Fruit fly (Drosophila melanogaster) whole organism, embryonic: ENCODE results near the gene Scamp.

Source experiments
- BtbVII ChIP-seq: fragments of 200-800 bp; sonication (Bioruptor generic); optimal IDR thresholded peaks from 3 replicates; lab custom pipeline; 2017; ENCODE audit warnings: missing biosample characterization, mild to moderate bottlenecking, missing genetic modification characterization
- CG10543 ChIP-seq: fragments of 200-800 bp; sonication (Bioruptor generic); optimal IDR thresholded peaks from 3 replicates; lab custom pipeline; 2017; ENCODE audit warnings: missing biosample characterization, mild to moderate bottlenecking, missing genetic modification characterization, moderate library complexity
- CG12155 ChIP-seq: fragments of 200-800 bp; sonication (Bioruptor generic); optimal IDR thresholded peaks from 3 replicates; lab custom pipeline; 2016; ENCODE audit warnings: missing biosample characterization, missing genetic modification characterization
- CG14441 ChIP-seq: fragments of 200-800 bp; sonication (Bioruptor generic); IDR thresholded peaks from 2 replicates; pipeline ENCODE4 v1.3.6; 2022; ENCODE audit warnings: missing biosample characterization, missing genetic modification characterization
- CG15011 ChIP-seq: fragments of 200-800 bp; sonication (Bioruptor generic); optimal IDR thresholded peaks from 3 replicates; lab custom pipeline; 2018; ENCODE audit warnings: missing biosample characterization, mild to moderate bottlenecking, missing genetic modification characterization
- CG15479 ChIP-seq: fragments of 200-800 bp; sonication (Bioruptor generic); optimal IDR thresholded peaks from 3 replicates; lab custom pipeline; 2019; ENCODE audit warnings: missing biosample characterization, mild to moderate bottlenecking, missing genetic modification characterization, moderate library complexity
- CG17359 ChIP-seq: fragments of 200-800 bp; sonication (Bioruptor generic); optimal IDR thresholded peaks from 3 replicates; lab custom pipeline; 2018; ENCODE audit warnings: missing biosample characterization, mild to moderate bottlenecking, missing genetic modification characterization, moderate library complexity
- CG17612 ChIP-seq: fragments of 200-800 bp; sonication (Bioruptor generic); IDR thresholded peaks from 2 replicates; pipeline ENCODE4 v1.3.6; 2022; ENCODE audit warnings: missing biosample characterization, missing genetic modification characterization
- CG17802 ChIP-seq: fragments of 200-800 bp; sonication (Bioruptor generic); optimal IDR thresholded peaks from 2 replicates; lab custom pipeline; 2018; ENCODE audit warnings: missing biosample characterization, mild to moderate bottlenecking, missing genetic modification characterization, moderate library complexity
- CG34224 ChIP-seq: fragments of 200-800 bp; sonication (Bioruptor generic); IDR thresholded peaks from 3 replicates; pipeline ENCODE4 v1.3.6; 2022; ENCODE audit warnings: missing biosample characterization, missing genetic modification characterization; ENCODE audit not compliant: partially characterized antibody
- CG3726 ChIP-seq: fragments of 200-800 bp; sonication (Bioruptor generic); IDR thresholded peaks from 3 replicates; pipeline ENCODE4, ENCODE4 v1.3.6; 2022; ENCODE audit warnings: missing biosample characterization, missing genetic modification characterization
- CG5245 ChIP-seq: fragments of 200-800 bp; sonication (Bioruptor generic); optimal IDR thresholded peaks from 3 replicates; lab custom pipeline; 2016; ENCODE audit warnings: missing biosample characterization, missing genetic modification characterization
- CG6683 ChIP-seq: fragments of 200-800 bp; sonication (Bioruptor generic); optimal IDR thresholded peaks from 2 replicates; lab custom pipeline; 2017; ENCODE audit warnings: missing biosample characterization, mild to moderate bottlenecking, missing genetic modification characterization, missing genetic modification reagents
- CG7357 ChIP-seq: fragments of 200-800 bp; sonication (Bioruptor generic); IDR thresholded peaks from 3 replicates; pipeline ENCODE4 v1.3.6; 2022; ENCODE audit warnings: missing biosample characterization, missing genetic modification characterization
- Fer3 ChIP-seq: fragments of 200-800 bp; sonication (Bioruptor generic); optimal IDR thresholded peaks from 2 replicates; lab custom pipeline; 2018; ENCODE audit warnings: missing biosample characterization, mild to moderate bottlenecking, missing genetic modification characterization, moderate library complexity
- HHEX ChIP-seq: fragments of 200-800 bp; sonication (Bioruptor generic); optimal IDR thresholded peaks from 3 replicates; lab custom pipeline; 2017; ENCODE audit warnings: missing biosample characterization, mild to moderate bottlenecking, missing genetic modification characterization, missing genetic modification reagents
- HLH3B ChIP-seq: fragments of 200-800 bp; sonication (Bioruptor generic); IDR thresholded peaks from 2 replicates; pipeline ENCODE4 v1.3.6; 2022; ENCODE audit warnings: missing biosample characterization, missing genetic modification characterization
- HmgZ ChIP-seq: fragments of 200-800 bp; sonication (Bioruptor generic); optimal IDR thresholded peaks from 2 replicates; lab custom pipeline; 2018; ENCODE audit warnings: missing biosample characterization, mild to moderate bottlenecking, missing genetic modification characterization
- Med ChIP-seq: fragments of 200-800 bp; sonication (Bioruptor generic); peaks from one replicate; lab custom pipeline; 2016; ENCODE audit warnings: missing biosample characterization, missing genetic modification characterization, mild to moderate bottlenecking, inconsistent platforms, moderate library complexity
- NFAT ChIP-seq: fragments of 200-800 bp; sonication (Bioruptor generic); IDR thresholded peaks from 2 replicates; pipeline ENCODE4 v1.3.6; 2022; ENCODE audit warnings: missing biosample characterization, missing genetic modification characterization
- Nf-YB ChIP-seq: fragments of 200-800 bp; sonication (Bioruptor generic); optimal IDR thresholded peaks from 3 replicates; lab custom pipeline; 2019; ENCODE audit warnings: missing biosample characterization, mild to moderate bottlenecking, missing genetic modification characterization, moderate library complexity
- Tbp ChIP-seq: fragments of >200 bp; optimal IDR thresholded peaks from 2 replicates; lab custom pipeline; 2018; ENCODE audit warnings: missing biosample characterization, missing genetic modification characterization
- Vsx1 ChIP-seq: fragments of 200-800 bp; sonication (Bioruptor generic); optimal IDR thresholded peaks from 2 replicates; lab custom pipeline; 2017; ENCODE audit warnings: missing biosample characterization, mild to moderate bottlenecking, missing genetic modification characterization, missing genetic modification reagents
- Xbp1 ChIP-seq: fragments of 200-800 bp; sonication (Bioruptor generic); optimal IDR thresholded peaks from 3 replicates; lab custom pipeline; 2016; ENCODE audit warnings: missing biosample characterization, mild to moderate bottlenecking, missing genetic modification characterization
- ato ChIP-seq: fragments of 200-800 bp; sonication (Bioruptor generic); IDR thresholded peaks from 2 replicates; pipeline ENCODE4 v1.3.6; 2022; ENCODE audit warnings: missing biosample characterization, missing genetic modification characterization; ENCODE audit not compliant: partially characterized antibody
- az2 ChIP-seq: fragments of 200-800 bp; sonication (Bioruptor generic); optimal IDR thresholded peaks from 3 replicates; lab custom pipeline; 2016; ENCODE audit warnings: missing biosample characterization, missing genetic modification characterization
- bowl ChIP-seq: fragments of 200-800 bp; sonication (Bioruptor generic); IDR thresholded peaks from 2 replicates; pipeline ENCODE4 v1.3.6; 2022; ENCODE audit warnings: missing biosample characterization, missing genetic modification characterization
- cg ChIP-seq: fragments of 200-800 bp; sonication (Bioruptor generic); optimal IDR thresholded peaks from 3 replicates; lab custom pipeline; 2019; ENCODE audit warnings: missing biosample characterization, mild to moderate bottlenecking, missing genetic modification characterization, moderate library complexity
- crp ChIP-seq, 2 experiments: fragments of 200-800 bp; sonication (Bioruptor generic); optimal IDR thresholded peaks; 2 replicates in 1 of 2; 3 replicates in 1 of 2; lab custom pipeline; 2017; ENCODE audit warnings: missing biosample characterization in 2 of 2, missing genetic modification characterization in 2 of 2, mild to moderate bottlenecking in 1 of 2, moderate library complexity in 1 of 2
- exex ChIP-seq: fragments of 200-800 bp; sonication (Bioruptor generic); optimal IDR thresholded peaks from 4 replicates; lab custom pipeline; 2018; ENCODE audit warnings: missing biosample characterization, mild to moderate bottlenecking, missing genetic modification characterization, moderate library complexity
- fd102C ChIP-seq: fragments of 200-800 bp; sonication (Bioruptor generic); optimal IDR thresholded peaks from 2 replicates; lab custom pipeline; 2018; ENCODE audit warnings: missing biosample characterization, mild to moderate bottlenecking, missing genetic modification characterization, moderate library complexity
- gem ChIP-seq: fragments of 200-800 bp; sonication (Bioruptor generic); optimal IDR thresholded peaks from 2 replicates; lab custom pipeline; 2019; ENCODE audit warnings: missing biosample characterization, mild to moderate bottlenecking, missing genetic modification characterization, moderate library complexity
- inv ChIP-seq: fragments of 200-800 bp; sonication (Bioruptor generic); IDR thresholded peaks from 2 replicates; pipeline ENCODE4 v1.3.6; 2022; ENCODE audit warnings: missing biosample characterization, missing genetic modification characterization; ENCODE audit not compliant: partially characterized antibody
- jing ChIP-seq: fragments of 200-800 bp; sonication (Bioruptor generic); optimal IDR thresholded peaks from 2 replicates; lab custom pipeline; 2018; ENCODE audit warnings: missing biosample characterization, mild to moderate bottlenecking, missing genetic modification characterization
- kah ChIP-seq: fragments of 200-800 bp; sonication (Bioruptor generic); optimal IDR thresholded peaks from 2 replicates; lab custom pipeline; 2018; ENCODE audit warnings: missing biosample characterization, mild to moderate bottlenecking, missing genetic modification characterization
- klu ChIP-seq: fragments of 200-800 bp; sonication (Bioruptor generic); IDR thresholded peaks from 2 replicates; pipeline ENCODE4 v1.3.6; 2022; ENCODE audit warnings: missing biosample characterization, missing genetic modification characterization
- mirr ChIP-seq: fragments of 200-800 bp; sonication (Bioruptor generic); optimal IDR thresholded peaks from 3 replicates; lab custom pipeline; 2018; ENCODE audit warnings: missing biosample characterization, mild to moderate bottlenecking, missing genetic modification characterization
- nerfin-2 ChIP-seq: fragments of 200-800 bp; sonication (Bioruptor generic); IDR thresholded peaks from 2 replicates; pipeline ENCODE4 v1.3.6; 2022; ENCODE audit warnings: missing biosample characterization, missing genetic modification characterization; ENCODE audit not compliant: partially characterized antibody
- otp ChIP-seq: fragments of 200-800 bp; sonication (Bioruptor generic); IDR thresholded peaks from 3 replicates; pipeline ENCODE4, ENCODE4 v1.3.6; 2022; ENCODE audit warnings: missing biosample characterization, missing genetic modification characterization
- p53 ChIP-seq: fragments of 200-800 bp; sonication (Bioruptor generic); optimal IDR thresholded peaks from 2 replicates; lab custom pipeline; 2016; ENCODE audit warnings: missing biosample characterization, missing genetic modification characterization
- phol ChIP-seq: fragments of 200-800 bp; sonication (Bioruptor generic); optimal IDR thresholded peaks from 3 replicates; lab custom pipeline; 2018; ENCODE audit warnings: missing biosample characterization, mild to moderate bottlenecking, missing genetic modification characterization, moderate library complexity
- sens ChIP-seq: fragments of 200-800 bp; sonication (Bioruptor generic); peaks from one replicate; lab custom pipeline; 2016; ENCODE audit warnings: missing biosample characterization, missing genetic modification characterization
- sqz ChIP-seq: fragments of 200-800 bp; sonication (Bioruptor generic); optimal IDR thresholded peaks from 3 replicates; lab custom pipeline; 2018; ENCODE audit warnings: missing biosample characterization, mild to moderate bottlenecking, missing genetic modification characterization
- ssp ChIP-seq: fragments of 200-800 bp; sonication (Bioruptor generic); IDR thresholded peaks from 2 replicates; pipeline ENCODE4 v1.3.6; 2022; ENCODE audit warnings: missing biosample characterization, missing genetic modification characterization
- tup ChIP-seq: fragments of 200-800 bp; sonication (Bioruptor generic); optimal IDR thresholded peaks from 2 replicates; lab custom pipeline; 2016; ENCODE audit warnings: missing biosample characterization, mild to moderate bottlenecking, missing genetic modification characterization, moderate library complexity
- wor ChIP-seq: fragments of 200-800 bp; sonication (Bioruptor generic); IDR thresholded peaks from 2 replicates; pipeline ENCODE4 v1.3.6; 2022; ENCODE audit warnings: missing biosample characterization, missing genetic modification characterization

Scamp gene

dm6 chrX:15496651-15497409 lies 47.1 kb upstream of the Scamp start (continued):
- TF ChIP-seq exex (tag; lab: Kevin White, UChicago) (peak; percentile 59), CG10543 (GFP tag; lab: Kevin White, UChicago) (peak; percentile 54), CG17802 (tag; lab: Kevin White, UChicago) (no peak), mirr (peak; percentile 42), wor (GFP tag; lab: Robert Waterston, UW) (no peak), cg (peak; percentile 29)

- TF ChIP-seq klu (GFP tag; lab: Robert Waterston, UW), result no peak
- TF ChIP-seq gem, result peak; percentile 7
- no peak for TF ChIP-seq Fer3 (tag; lab: Kevin White, UChicago)
- no peak for TF ChIP-seq BtbVII (GFP tag; lab: Kevin White, UChicago)
- no peak for TF ChIP-seq tup
- peak; percentile 20 for TF ChIP-seq CG17359 (tag; lab: Kevin White, UChicago)
- TF ChIP-seq az2, result no peak
- no peak for TF ChIP-seq CG5245 (GFP tag; lab: Kevin White, UChicago)
- TF ChIP-seq HLH3B (GFP tag; lab: Robert Waterston, UW), result no peak
- no peak for TF ChIP-seq p53 (GFP tag; lab: Kevin White, UChicago)
- TF ChIP-seq sens (GFP tag; lab: Kevin White, UChicago), result peak; percentile 50
- peak; percentile 4 for TF ChIP-seq sqz
- no peak for TF ChIP-seq CG12155 (GFP tag; lab: Kevin White, UChicago)
- TF ChIP-seq CG7357 (GFP tag; lab: Robert Waterston, UW), result no peak
- TF ChIP-seq crp (GFP tag; optimal IDR thresholded peaks at IDR 0.05; lab: Kevin White, UChicago), result no peak
- TF ChIP-seq ssp (GFP tag; lab: Robert Waterston, UW), result no peak
- TF ChIP-seq Nf-YB (GFP tag; lab: Kevin White, UChicago), result no peak
- no peak for TF ChIP-seq Tbp (GFP tag; lab: Kevin White, UChicago)
- no peak for TF ChIP-seq HmgZ
- TF ChIP-seq nerfin-2 (GFP tag; lab: Robert Waterston, UW), result no peak
- no peak for TF ChIP-seq CG15011 (GFP tag; lab: Kevin White, UChicago)
- no peak for TF ChIP-seq otp
- TF ChIP-seq fd102C, result no peak
- TF ChIP-seq CG15479 (GFP tag; lab: Kevin White, UChicago), result no peak
- no peak for TF ChIP-seq jing (GFP tag; lab: Kevin White, UChicago)
- TF ChIP-seq CG34224, result no peak
- TF ChIP-seq Xbp1 (GFP tag; lab: Kevin White, UChicago), result no peak
- no peak for TF ChIP-seq ato (GFP tag; lab: Robert Waterston, UW)
- no peak for TF ChIP-seq kah
- no peak for TF ChIP-seq inv
- no peak for TF ChIP-seq HHEX (GFP tag; lab: Kevin White, UChicago)
- TF ChIP-seq CG3726 (GFP tag; lab: Robert Waterston, UW), result no peak
- TF ChIP-seq bowl (GFP tag; lab: Robert Waterston, UW), result no peak
- peak; percentile 13 for TF ChIP-seq Vsx1
- no peak for TF ChIP-seq NFAT (GFP tag; lab: Robert Waterston, UW)
- TF ChIP-seq Med (GFP tag; lab: Kevin White, UChicago), result no peak
- no peak for TF ChIP-seq CG17612
- no peak for TF ChIP-seq CG14441 (GFP tag; lab: Robert Waterston, UW)
- no peak for TF ChIP-seq CG6683 (GFP tag; lab: Kevin White, UChicago)
- no peak for TF ChIP-seq phol
Measured at dm6 chrX:15495600-15496379, 46.1 kb upstream of the Scamp start.
